Fruit fly (Drosophila melanogaster) whole organism, embryonic: Measurements from ENCODE around the gene CG4820.
A peak's percentile ranks its signal among the peaks of the same experiment; 100 is the strongest.

Experiments used
- Aef1 ChIP-seq: fragments of 200-800 bp; sonication (Bioruptor generic); IDR thresholded peaks from 3 replicates; pipeline ENCODE4 v1.3.6; 2022; ENCODE audit warnings: missing biosample characterization, missing genetic modification characterization
- CG10654 ChIP-seq: fragments of 200-800 bp; sonication (Bioruptor generic); optimal IDR thresholded peaks from 2 replicates; lab custom pipeline; 2016; ENCODE audit warnings: missing biosample characterization, missing genetic modification characterization
- CG10959 ChIP-seq: fragments of 200-800 bp; sonication (Bioruptor generic); IDR thresholded peaks from 2 replicates; pipeline ENCODE4 v1.3.6; 2022; ENCODE audit warnings: missing biosample characterization, missing genetic modification characterization
- CG12104 ChIP-seq: fragments of 200-800 bp; sonication (Bioruptor generic); optimal IDR thresholded peaks from 3 replicates; lab custom pipeline; 2016; ENCODE audit warnings: missing biosample characterization, missing genetic modification characterization
- CG12155 ChIP-seq: fragments of 200-800 bp; sonication (Bioruptor generic); optimal IDR thresholded peaks from 3 replicates; lab custom pipeline; 2016; ENCODE audit warnings: missing biosample characterization, missing genetic modification characterization
- CG12744 ChIP-seq: fragments of 200-800 bp; sonication (Bioruptor generic); optimal IDR thresholded peaks from 2 replicates; lab custom pipeline; 2016; ENCODE audit warnings: missing biosample characterization, missing genetic modification characterization
- CG12942 ChIP-seq: fragments of 200-800 bp; sonication (Bioruptor generic); optimal IDR thresholded peaks from 3 replicates; lab custom pipeline; 2016; ENCODE audit warnings: missing biosample characterization, missing genetic modification characterization
- CG13123 ChIP-seq: fragments of 200-800 bp; sonication (Bioruptor generic); optimal IDR thresholded peaks from 2 replicates; lab custom pipeline; 2016; ENCODE audit warnings: missing biosample characterization, missing genetic modification characterization
- CG13894 ChIP-seq: fragments of 200-800 bp; sonication (Bioruptor generic); optimal IDR thresholded peaks from 3 replicates; lab custom pipeline; 2018; ENCODE audit warnings: missing biosample characterization, mild to moderate bottlenecking, missing genetic modification characterization, moderate library complexity
- CG14441 ChIP-seq: fragments of 200-800 bp; sonication (Bioruptor generic); IDR thresholded peaks from 2 replicates; pipeline ENCODE4 v1.3.6; 2022; ENCODE audit warnings: missing biosample characterization, missing genetic modification characterization
- CG15601 ChIP-seq: fragments of 200-800 bp; sonication (Bioruptor generic); optimal IDR thresholded peaks from 3 replicates; lab custom pipeline; 2019; ENCODE audit warnings: missing biosample characterization, mild to moderate bottlenecking, missing genetic modification characterization, moderate library complexity
- CG2875 ChIP-seq: fragments of 200-800 bp; sonication (Bioruptor generic); optimal IDR thresholded peaks from 2 replicates; lab custom pipeline; 2017; ENCODE audit warnings: missing biosample characterization, mild to moderate bottlenecking, missing genetic modification characterization, missing genetic modification reagents
- CG30403 ChIP-seq: fragments of 200-800 bp; sonication (Bioruptor generic); optimal IDR thresholded peaks from 3 replicates; lab custom pipeline; 2016; ENCODE audit warnings: missing biosample characterization, missing genetic modification characterization
- CG33557 ChIP-seq: fragments of 200-800 bp; sonication (Bioruptor generic); optimal IDR thresholded peaks from 2 replicates; lab custom pipeline; 2019; ENCODE audit warnings: missing biosample characterization, mild to moderate bottlenecking, missing genetic modification characterization, moderate library complexity
- CG43689 ChIP-seq: fragments of 200-800 bp; sonication (Bioruptor generic); IDR thresholded peaks from 2 replicates; pipeline ENCODE4 v1.3.6; 2022; ENCODE audit warnings: missing biosample characterization, missing genetic modification characterization
- CG6791 ChIP-seq: fragments of 200-800 bp; sonication (Bioruptor generic); IDR thresholded peaks from 3 replicates; pipeline ENCODE4 v1.3.6; 2022; ENCODE audit warnings: missing biosample characterization, missing genetic modification characterization; ENCODE audit not compliant: partially characterized antibody
- CG7271 ChIP-seq: fragments of 200-800 bp; sonication (Bioruptor generic); optimal IDR thresholded peaks from 2 replicates; lab custom pipeline; 2018; ENCODE audit warnings: missing biosample characterization, mild to moderate bottlenecking, missing genetic modification characterization, moderate library complexity
- CG7839 ChIP-seq: fragments of 200-800 bp; sonication (Bioruptor generic); optimal IDR thresholded peaks from 3 replicates; lab custom pipeline; 2018; ENCODE audit warnings: missing biosample characterization, mild to moderate bottlenecking, missing genetic modification characterization, moderate library complexity
- CoRest ChIP-seq: fragments of 200-800 bp; sonication (Bioruptor generic); optimal IDR thresholded peaks from 3 replicates; lab custom pipeline; 2018; ENCODE audit warnings: missing biosample characterization, mild to moderate bottlenecking, missing genetic modification characterization, moderate library complexity
- Dbx ChIP-seq: fragments of 200-800 bp; sonication (Bioruptor generic); IDR thresholded peaks from 3 replicates; pipeline ENCODE4 v1.3.6; 2022; ENCODE audit warnings: missing biosample characterization, missing genetic modification characterization
- Deaf1 ChIP-seq: fragments of 200-800 bp; optimal IDR thresholded peaks from 3 replicates; lab custom pipeline; 2019; ENCODE audit warnings: missing biosample characterization, mild to moderate bottlenecking, missing genetic modification characterization, moderate library complexity
- Gug ChIP-seq: fragments of 200-800 bp; sonication (Bioruptor generic); IDR thresholded peaks from 4 replicates; pipeline ENCODE4 v1.3.6; 2022; ENCODE audit warnings: missing biosample characterization, missing genetic modification characterization
- Jarid2 ChIP-seq: fragments of 200-800 bp; sonication (Bioruptor generic); optimal IDR thresholded peaks from 3 replicates; lab custom pipeline; 2017; ENCODE audit warnings: mild to moderate bottlenecking, missing biosample characterization, missing genetic modification reagents, missing genetic modification characterization
- Kr ChIP-seq: fragments of 200-800 bp; sonication (Bioruptor generic); optimal IDR thresholded peaks from 2 replicates; lab custom pipeline; 2017; ENCODE audit warnings: missing biosample characterization, mild to moderate bottlenecking, missing genetic modification characterization
- Lpt ChIP-seq: fragments of >200 bp; optimal IDR thresholded peaks from 2 replicates; lab custom pipeline; 2018; ENCODE audit warnings: missing biosample characterization, missing genetic modification characterization
- Pdp1 ChIP-seq, 2 experiments: fragments of 200-800 bp; sonication (Bioruptor generic); optimal IDR thresholded peaks; 3 replicates each; lab custom pipeline; 2016; ENCODE audit warnings: missing biosample characterization in 2 of 2, missing genetic modification characterization in 2 of 2, mild to moderate bottlenecking in 1 of 2, moderate library complexity in 1 of 2
- Ptx1 ChIP-seq: fragments of 200-800 bp; sonication (Bioruptor generic); IDR thresholded peaks from 2 replicates; pipeline ENCODE4 v1.3.6; 2022; ENCODE audit warnings: missing biosample characterization, missing genetic modification characterization
- Sox100B ChIP-seq: fragments of 200-800 bp; sonication (Bioruptor generic); optimal IDR thresholded peaks from 3 replicates; lab custom pipeline; 2018; ENCODE audit warnings: missing biosample characterization, mild to moderate bottlenecking, missing genetic modification characterization
- Sox102F ChIP-seq: fragments of 200-800 bp; sonication (Bioruptor generic); optimal IDR thresholded peaks from 2 replicates; lab custom pipeline; 2018; ENCODE audit warnings: missing biosample characterization, mild to moderate bottlenecking, missing genetic modification characterization, moderate library complexity
- Sry-δ ChIP-seq: fragments of 200-800 bp; sonication (Bioruptor generic); optimal IDR thresholded peaks from 2 replicates; lab custom pipeline; 2016; ENCODE audit warnings: missing biosample characterization, missing genetic modification characterization
- YL-1 ChIP-seq: fragments of 200-800 bp; sonication (Bioruptor generic); optimal IDR thresholded peaks from 3 replicates; lab custom pipeline; 2017; ENCODE audit warnings: missing biosample characterization, mild to moderate bottlenecking, missing genetic modification characterization
- aop ChIP-seq: fragments of 200-800 bp; sonication (Bioruptor generic); IDR thresholded peaks from 2 replicates; pipeline ENCODE4 v1.3.6; 2022; ENCODE audit warnings: missing biosample characterization, missing genetic modification characterization
- crc ChIP-seq: fragments of 200-800 bp; sonication (Bioruptor generic); optimal IDR thresholded peaks from 2 replicates; lab custom pipeline; 2016; ENCODE audit warnings: missing biosample characterization, missing genetic modification characterization
- disco-r ChIP-seq: fragments of 200-800 bp; sonication (Bioruptor generic); optimal IDR thresholded peaks from 2 replicates; lab custom pipeline; 2016; ENCODE audit warnings: missing biosample characterization, missing genetic modification characterization
- ewg ChIP-seq: fragments of 200-800 bp; sonication (Bioruptor generic); optimal IDR thresholded peaks from 3 replicates; lab custom pipeline; 2017; ENCODE audit warnings: mild to moderate bottlenecking, missing biosample characterization, missing genetic modification reagents, missing genetic modification characterization
- fd64A ChIP-seq: fragments of 200-800 bp; sonication (Bioruptor generic); optimal IDR thresholded peaks from 3 replicates; lab custom pipeline; 2018; ENCODE audit warnings: missing biosample characterization, mild to moderate bottlenecking, missing genetic modification characterization
- gce ChIP-seq: fragments of 200-800 bp; sonication (Bioruptor generic); IDR thresholded peaks from 3 replicates; pipeline ENCODE4 v1.3.6; 2022; ENCODE audit warnings: missing biosample characterization, missing genetic modification characterization
- gsb ChIP-seq: fragments of 200-800 bp; sonication (Bioruptor generic); IDR thresholded peaks from 2 replicates; pipeline ENCODE4 v1.3.6; 2022; ENCODE audit warnings: missing biosample characterization, missing genetic modification characterization
- ken ChIP-seq: fragments of 200-800 bp; sonication (Bioruptor generic); IDR thresholded peaks from 3 replicates; pipeline ENCODE4 v1.3.6; 2022; ENCODE audit warnings: missing biosample characterization, missing genetic modification characterization
- nerfin-1 ChIP-seq: fragments of 200-800 bp; sonication (Bioruptor generic); optimal IDR thresholded peaks from 3 replicates; lab custom pipeline; 2019; ENCODE audit warnings: missing biosample characterization, mild to moderate bottlenecking, missing genetic modification characterization, moderate library complexity
- onecut ChIP-seq: fragments of 200-800 bp; sonication (Bioruptor generic); IDR thresholded peaks from 2 replicates; pipeline ENCODE4 v1.3.6; 2022; ENCODE audit warnings: missing biosample characterization, missing genetic modification characterization
- pfk ChIP-seq: fragments of 200-800 bp; sonication (Bioruptor generic); optimal IDR thresholded peaks from 2 replicates; lab custom pipeline; 2018; ENCODE audit warnings: missing biosample characterization, mild to moderate bottlenecking, missing genetic modification characterization, moderate library complexity
- repo ChIP-seq: fragments of 200-800 bp; sonication (Bioruptor generic); optimal IDR thresholded peaks from 2 replicates; lab custom pipeline; 2016; ENCODE audit warnings: missing biosample characterization, missing genetic modification characterization
- slou ChIP-seq: fragments of 200-800 bp; sonication (Bioruptor generic); optimal IDR thresholded peaks from 3 replicates; lab custom pipeline; 2016; ENCODE audit warnings: missing biosample characterization, missing genetic modification characterization
- so ChIP-seq: fragments of 200-800 bp; sonication (Bioruptor generic); IDR thresholded peaks from 3 replicates; pipeline ENCODE4 v1.3.6; 2022; ENCODE audit warnings: missing biosample characterization, missing genetic modification characterization
- tup ChIP-seq: fragments of 200-800 bp; sonication (Bioruptor generic); optimal IDR thresholded peaks from 2 replicates; lab custom pipeline; 2016; ENCODE audit warnings: missing biosample characterization, mild to moderate bottlenecking, missing genetic modification characterization, moderate library complexity
- usp ChIP-seq: fragments of >200 bp; optimal IDR thresholded peaks from 2 replicates; lab custom pipeline; 2017; ENCODE audit warnings: missing biosample characterization, missing genetic modification characterization
- vvl ChIP-seq: fragments of 200-800 bp; sonication (Bioruptor generic); IDR thresholded peaks from 2 replicates; pipeline ENCODE4 v1.3.6; 2022; ENCODE audit warnings: missing biosample characterization, missing genetic modification characterization
- wdn ChIP-seq: fragments of 200-800 bp; sonication (Bioruptor generic); IDR thresholded peaks from 2 replicates; pipeline ENCODE4 v1.3.6; 2022; ENCODE audit warnings: missing biosample characterization, missing genetic modification characterization

The CG4820 gene

DNA sequence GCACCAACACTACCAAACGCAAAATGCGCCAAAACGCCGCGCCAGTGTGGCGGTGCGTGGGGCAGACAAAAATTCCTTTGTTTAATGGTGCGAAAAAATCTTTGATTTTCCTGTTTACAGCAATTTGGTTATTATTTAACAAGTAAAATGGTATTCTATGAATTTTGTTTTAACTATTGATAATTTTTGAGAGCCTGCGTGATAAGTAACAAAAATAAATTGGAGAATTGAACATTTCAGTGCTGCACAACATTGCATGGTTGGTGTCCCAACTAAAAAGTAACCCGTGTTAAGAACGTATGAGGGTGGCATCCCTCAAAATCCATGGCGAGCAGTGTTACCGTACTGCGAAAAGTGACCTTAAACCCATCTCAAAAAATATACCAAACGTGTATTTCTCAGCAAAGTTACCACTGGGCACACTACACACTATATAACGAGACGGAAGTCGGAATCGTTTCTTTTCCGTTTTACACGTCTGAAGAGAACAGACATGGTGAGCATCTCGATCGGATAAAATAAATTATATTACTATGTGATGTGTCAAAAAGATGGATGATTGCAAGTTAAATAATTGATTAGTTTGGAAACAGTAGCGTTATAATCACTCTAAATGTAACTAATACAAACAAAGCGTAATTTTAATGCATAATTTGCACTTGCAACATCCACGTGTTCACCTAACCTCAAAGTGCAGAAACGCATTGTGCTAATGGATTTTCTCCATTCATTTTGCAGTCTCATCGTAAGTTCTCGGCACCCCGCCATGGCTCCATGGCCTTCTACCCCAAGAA is 5.3 kb downstream of the CG4820 start, which contains the start of the genes CG6693 and RpL3 (continued):
- TF ChIP-seq CG12104 (GFP tag; lab: Kevin White, UChicago): peak; percentile 74
- no peak for TF ChIP-seq aop (GFP tag; lab: Robert Waterston, UW)
- peak; percentile 52; the same call in 1 of the 2 replicates for TF ChIP-seq wdn (GFP tag; lab: Robert Waterston, UW)
- peak; percentile 19 for TF ChIP-seq CG12155 (GFP tag; lab: Kevin White, UChicago)
- peak; percentile 55 for TF ChIP-seq CG30403 (GFP tag; lab: Kevin White, UChicago)
- peak; percentile 98 for TF ChIP-seq YL-1 (GFP tag; lab: Kevin White, UChicago)
- TF ChIP-seq Aef1 (GFP tag; lab: Robert Waterston, UW): no peak; the same call in 2 of the 3 replicates
- peak; percentile 39 for TF ChIP-seq repo (GFP tag; lab: Kevin White, UChicago)
- no peak for TF ChIP-seq Kr (GFP tag; lab: Kevin White, UChicago)
- peak; percentile 47; the same call in 1 of the 2 replicates for TF ChIP-seq gsb (GFP tag; lab: Robert Waterston, UW)
- peak; percentile 91 for TF ChIP-seq CG13894 (tag; lab: Kevin White, UChicago)
- TF ChIP-seq ewg (GFP tag; lab: Kevin White, UChicago): peak; percentile 41
- peak; percentile 49 for TF ChIP-seq CG13123 (GFP tag; lab: Kevin White, UChicago)
- TF ChIP-seq CG7839: peak; percentile 77
- TF ChIP-seq CG33557 (GFP tag; lab: Kevin White, UChicago): peak; percentile 45
- peak; percentile 19 for TF ChIP-seq CG12942 (GFP tag; lab: Kevin White, UChicago)
- peak; percentile 89 for TF ChIP-seq fd64A (GFP tag; lab: Kevin White, UChicago)
- peak; percentile 56 for TF ChIP-seq slou (GFP tag; lab: Kevin White, UChicago)
- peak; percentile 43; the same call in 1 of the 2 replicates for TF ChIP-seq Ptx1 (GFP tag; lab: Robert Waterston, UW)
- TF ChIP-seq Deaf1 (tag; lab: Kevin White, UChicago): peak; percentile 49
- TF ChIP-seq CG43689 (GFP tag; lab: Robert Waterston, UW): no peak
- peak; percentile 58; the same call in 2 of the 3 replicates for TF ChIP-seq ken (GFP tag; lab: Robert Waterston, UW)
- no peak for TF ChIP-seq Lpt
- peak; percentile 71 for TF ChIP-seq Sry-δ
- peak; percentile 84 for TF ChIP-seq gce (GFP tag; lab: Robert Waterston, UW)
- peak; percentile 38 for TF ChIP-seq CG12744 (GFP tag; lab: Kevin White, UChicago)
- TF ChIP-seq vvl (GFP tag; lab: Robert Waterston, UW): peak; percentile 84
- peak; percentile 76 for TF ChIP-seq pfk
- peak; percentile 75 for TF ChIP-seq CG15601 (tag; lab: Kevin White, UChicago)
- TF ChIP-seq Sox102F (GFP tag; lab: Kevin White, UChicago): no peak
- TF ChIP-seq CG10959: peak; percentile 40; the same call in 1 of the 2 replicates
- TF ChIP-seq Sox100B (GFP tag; lab: Kevin White, UChicago): peak; percentile 68
- peak; percentile 71 for TF ChIP-seq nerfin-1 (tag; lab: Kevin White, UChicago)
- peak; percentile 50 to 82 for TF ChIP-seq Pdp1 (GFP tag; optimal IDR thresholded peaks at IDR 0.05; lab: Kevin White, UChicago)
- TF ChIP-seq Gug (GFP tag; lab: Robert Waterston, UW): peak; percentile 20; the same call in 1 of the 4 replicates
- TF ChIP-seq disco-r (GFP tag; lab: Kevin White, UChicago): peak; percentile 53
- TF ChIP-seq Jarid2 (GFP tag; lab: Kevin White, UChicago): peak; percentile 85
- TF ChIP-seq usp (GFP tag; lab: Kevin White, UChicago): no peak
- TF ChIP-seq so (GFP tag; lab: Robert Waterston, UW): peak; percentile 78; the same call in 2 of the 3 replicates
- no peak; the same call in 2 of the 3 replicates for TF ChIP-seq CG6791 (GFP tag; lab: Robert Waterston, UW)
- no peak for TF ChIP-seq tup (GFP tag; lab: Kevin White, UChicago)
- peak; percentile 82 for TF ChIP-seq CG7271 (tag; lab: Kevin White, UChicago)
- no peak for TF ChIP-seq crc (GFP tag; lab: Kevin White, UChicago)
- TF ChIP-seq CG10654 (GFP tag; lab: Kevin White, UChicago): peak; percentile 57
- peak; percentile 84 for TF ChIP-seq onecut (GFP tag; lab: Robert Waterston, UW)
- TF ChIP-seq Dbx (GFP tag; lab: Robert Waterston, UW): peak; percentile 89
- TF ChIP-seq CoRest (tag; lab: Kevin White, UChicago): peak; percentile 44
- TF ChIP-seq CG2875 (GFP tag; lab: Kevin White, UChicago): peak; percentile 87
- TF ChIP-seq CG14441 (GFP tag; lab: Robert Waterston, UW): no peak
